Worm (Caenorhabditis elegans): ENCODE data around the gene mett-10.
A peak's percentile ranks its signal among the peaks of the same experiment; 100 is the strongest.

- TF ChIP-seq ama-1 (optimal IDR thresholded peaks at IDR 0.05) = no peak
- no peak for TF ChIP-seq zag-1 (tag; optimal IDR thresholded peaks at IDR 0.05)
- TF ChIP-seq fkh-10 (GFP tag; optimal IDR thresholded peaks at IDR 0.05) = no peak
- TF ChIP-seq nhr-237 (tag; optimal IDR thresholded peaks at IDR 0.05) = no peak
- no peak for TF ChIP-seq egl-27 (tag; optimal IDR thresholded peaks at IDR 0.05)
- TF ChIP-seq elt-3 (tag; optimal IDR thresholded peaks at IDR 0.05) = no peak
- TF ChIP-seq nhr-76 (tag; optimal IDR thresholded peaks at IDR 0.05) = no peak
- no peak for TF ChIP-seq nhr-28 (tag; optimal IDR thresholded peaks at IDR 0.05)
- TF ChIP-seq nhr-12 (tag; optimal IDR thresholded peaks at IDR 0.05) = no peak
- TF ChIP-seq ZK546.5 (tag; optimal IDR thresholded peaks at IDR 0.05) = no peak
- TF ChIP-seq nfya-1 (tag; optimal IDR thresholded peaks at IDR 0.05; ENCODE audit: insufficient read depth) = peak; percentile 39
- peak; percentile 85 for TF ChIP-seq R02D3.7 (tag; optimal IDR thresholded peaks at IDR 0.05)
- no peak for TF ChIP-seq unc-62 (GFP tag; optimal IDR thresholded peaks at IDR 0.05)
These were observed at the start of gene mett-10, which contains the start of gene ZK1128.1 for ce11 chrIII:10114662-10115061.

All from whole organism, L3 larva.